Worm (Caenorhabditis elegans): ENCODE results near the gene C29E4.13.
A peak's percentile ranks its signal among the peaks of the same experiment; 100 is the strongest.

Gene C29E4.13

ce11 chrIII:7937548-7937947 is 9.0 kb upstream of the C29E4.13 start, which contains the start of gene C29E4.10:
TSS of gene C29E4.10 (plus strand) at chrIII:7937848.
- TF ChIP-seq mdl-1 (tag; optimal IDR thresholded peaks at IDR 0.05) (no peak), elt-3 (tag; optimal IDR thresholded peaks at IDR 0.05) (no peak), Y55F3AM.14 (GFP tag; optimal IDR thresholded peaks at IDR 0.05) (no peak), nhr-77 (tag; optimal IDR thresholded peaks at IDR 0.05) (no peak), blmp-1 (tag; optimal IDR thresholded peaks at IDR 0.05; ENCODE audit: insufficient read depth) (no peak), sma-3 (GFP tag; optimal IDR thresholded peaks at IDR 0.05) (no peak), mbf-1 (tag; optimal IDR thresholded peaks at IDR 0.05) (no peak), skn-1 (tag; optimal IDR thresholded peaks at IDR 0.05) (no peak), lin-11 (tag; optimal IDR thresholded peaks at IDR 0.05) (no peak), unc-62 (GFP tag; optimal IDR thresholded peaks at IDR 0.05) (no peak), unc-39 (tag; optimal IDR thresholded peaks at IDR 0.05) (no peak), lsy-2 (tag; optimal IDR thresholded peaks at IDR 0.05) (no peak), R02D3.7 (tag; optimal IDR thresholded peaks at IDR 0.05) (no peak), sem-4 (tag; optimal IDR thresholded peaks at IDR 0.05) (no peak), crh-2 (tag; optimal IDR thresholded peaks at IDR 0.05) (no peak), aly-2 (tag; optimal IDR thresholded peaks at IDR 0.05) (no peak)

ce11 chrIII:7933235-7933634 is 4.7 kb upstream of the C29E4.13 start, which contains the start of gene ran-2:
TSS of gene ran-2 (plus strand) at chrIII:7933535.
- TF ChIP-seq nhr-129 (tag; optimal IDR thresholded peaks at IDR 0.05) (no peak), unc-62 (GFP tag; optimal IDR thresholded peaks at IDR 0.05) (no peak), sem-4 (tag; optimal IDR thresholded peaks at IDR 0.05) (no peak), mdl-1 (tag; optimal IDR thresholded peaks at IDR 0.05) (no peak), ceh-82 (tag; optimal IDR thresholded peaks at IDR 0.05) (no peak), blmp-1 (tag; optimal IDR thresholded peaks at IDR 0.05; ENCODE audit: insufficient read depth) (peak; percentile 6), alr-1 (tag; optimal IDR thresholded peaks at IDR 0.05) (no peak), mbf-1 (tag; optimal IDR thresholded peaks at IDR 0.05) (no peak), unc-39 (tag; optimal IDR thresholded peaks at IDR 0.05) (no peak), nhr-10 (tag; optimal IDR thresholded peaks at IDR 0.05) (no peak), aly-2 (tag; optimal IDR thresholded peaks at IDR 0.05) (no peak), nhr-6 (tag; optimal IDR thresholded peaks at IDR 0.05) (no peak), ztf-4 (tag; optimal IDR thresholded peaks at IDR 0.05) (no peak), egl-27 (tag; optimal IDR thresholded peaks at IDR 0.05) (no peak), fos-1 (tag; optimal IDR thresholded peaks at IDR 0.05) (peak; percentile 34), elt-1 (tag; optimal IDR thresholded peaks at IDR 0.05) (no peak), snpc-4 (tag; optimal IDR thresholded peaks at IDR 0.05) (no peak)

- TF ChIP-seq nhr-21 (tag; optimal IDR thresholded peaks at IDR 0.05) (no peak), fos-1 (tag; optimal IDR thresholded peaks at IDR 0.05) (no peak), skn-1 (tag; optimal IDR thresholded peaks at IDR 0.05) (no peak), ztf-1 (GFP tag; conservative IDR thresholded peaks at IDR 0.05) (no peak), lin-39 (tag; optimal IDR thresholded peaks at IDR 0.05) (no peak), ztf-4 (tag; optimal IDR thresholded peaks at IDR 0.05) (no peak), C34F6.9 (tag; optimal IDR thresholded peaks at IDR 0.05) (no peak), Y55F3AM.14 (GFP tag; optimal IDR thresholded peaks at IDR 0.05) (no peak), gmeb-1 (tag; optimal IDR thresholded peaks at IDR 0.05) (no peak), unc-55 (GFP tag; optimal IDR thresholded peaks at IDR 0.05) (no peak), nhr-6 (tag; optimal IDR thresholded peaks at IDR 0.05) (no peak), dmd-4 (tag; optimal IDR thresholded peaks at IDR 0.05) (no peak), crh-2 (tag; optimal IDR thresholded peaks at IDR 0.05) (no peak), mab-5 (tag; optimal IDR thresholded peaks at IDR 0.05) (no peak), elt-1 (tag; optimal IDR thresholded peaks at IDR 0.05) (no peak)
Observed at ce11 chrIII:7925968-7926367, 2.5 kb downstream of the C29E4.13 start.

ce11 chrIII:7924821-7925220 is 3.7 kb downstream of the C29E4.13 start, which contains the start of gene tag-250:
TSS of gene tag-250 (minus strand) at chrIII:7924921.
- TF ChIP-seq gmeb-1 (tag; optimal IDR thresholded peaks at IDR 0.05) (no peak), ceh-16 (tag; optimal IDR thresholded peaks at IDR 0.05) (no peak), R02D3.7 (tag; optimal IDR thresholded peaks at IDR 0.05) (no peak), crh-2 (tag; optimal IDR thresholded peaks at IDR 0.05) (no peak), blmp-1 (tag; optimal IDR thresholded peaks at IDR 0.05; ENCODE audit: insufficient read depth) (no peak), nhr-6 (tag; optimal IDR thresholded peaks at IDR 0.05) (no peak), snpc-4 (tag; optimal IDR thresholded peaks at IDR 0.05) (no peak), sma-3 (GFP tag; optimal IDR thresholded peaks at IDR 0.05) (no peak), ama-1 (optimal IDR thresholded peaks at IDR 0.05) (no peak), aly-2 (tag; optimal IDR thresholded peaks at IDR 0.05) (no peak), lin-11 (tag; optimal IDR thresholded peaks at IDR 0.05) (no peak), sem-4 (tag; optimal IDR thresholded peaks at IDR 0.05) (no peak), elt-3 (tag; optimal IDR thresholded peaks at IDR 0.05) (no peak), nhr-11 (tag; optimal IDR thresholded peaks at IDR 0.05) (no peak), mbf-1 (tag; optimal IDR thresholded peaks at IDR 0.05) (no peak), nhr-25 (tag; optimal IDR thresholded peaks at IDR 0.05) (no peak), nhr-10 (tag; optimal IDR thresholded peaks at IDR 0.05) (no peak)

Data from whole organism, L2 larva.